Worm (Caenorhabditis elegans): Measurements from ENCODE around the gene nlp-67.

DNA sequence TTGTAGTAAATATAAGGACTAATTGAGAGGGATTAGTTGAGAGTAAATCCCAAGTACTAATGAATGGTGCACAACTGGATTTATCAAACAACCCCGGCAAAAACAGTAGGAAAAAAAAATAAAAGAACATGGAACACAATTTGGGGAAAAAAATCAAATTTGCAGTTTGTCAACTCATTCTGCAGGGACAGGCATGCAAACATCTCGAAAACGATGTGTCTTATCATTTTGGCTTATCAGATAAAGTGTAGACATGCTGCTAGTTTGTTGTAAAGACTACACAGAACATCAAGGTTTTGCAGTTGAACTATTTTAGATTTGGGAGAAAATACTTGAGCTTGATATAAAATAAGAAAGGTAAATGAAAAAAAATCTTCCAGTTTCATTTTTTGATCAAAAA, 30.4 kb upstream of the nlp-67 start:
- TF ChIP-seq nhr-77 (tag; optimal IDR thresholded peaks at IDR 0.05): no peak
- no peak for TF ChIP-seq unc-62 (GFP tag; optimal IDR thresholded peaks at IDR 0.05)
- TF ChIP-seq pqm-1 (tag; optimal IDR thresholded peaks at IDR 0.05): no peak
